Worm (Caenorhabditis elegans): ENCODE data around the gene ndub-11.
A peak's percentile ranks its signal among the peaks of the same experiment; 100 is the strongest.

ndub-11 gene

DNA sequence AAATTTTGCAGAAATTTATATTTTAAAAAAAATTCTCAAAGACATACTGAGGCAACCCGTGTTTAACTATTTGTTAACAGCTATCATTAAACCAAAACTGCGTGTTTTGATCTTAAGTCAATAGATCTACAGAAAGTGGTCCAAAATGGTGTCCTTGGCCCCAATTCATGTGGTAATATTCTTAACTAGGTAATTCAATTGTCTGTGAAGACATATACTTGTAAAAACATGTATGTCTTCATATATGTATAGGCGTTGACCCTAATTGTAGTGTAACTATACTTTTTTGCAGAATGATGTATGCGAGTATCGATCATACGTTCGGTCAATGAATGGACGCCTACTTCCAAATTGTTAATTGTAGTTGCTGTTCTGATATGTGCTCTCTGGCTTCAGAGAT, 39.6 kb upstream of the ndub-11 start, which contains the start of gene C07G1.15:
Gene C07G1.15, plus strand, starts transcription at position 301 of the 400 bp plus-strand sequence.
- no peak for TF ChIP-seq sea-2 (GFP tag; optimal IDR thresholded peaks at IDR 0.05)
- TF ChIP-seq skn-1 (tag; optimal IDR thresholded peaks at IDR 0.05), result no peak
- TF ChIP-seq unc-62 (GFP tag; optimal IDR thresholded peaks at IDR 0.05), result no peak
- TF ChIP-seq ceh-16 (tag; optimal IDR thresholded peaks at IDR 0.05), result no peak
- no peak for TF ChIP-seq hmg-11 (tag; optimal IDR thresholded peaks at IDR 0.05)
- TF ChIP-seq lsy-12 (tag; optimal IDR thresholded peaks at IDR 0.05), result no peak
- TF ChIP-seq mml-1 (tag; optimal IDR thresholded peaks at IDR 0.05), result no peak
- no peak for TF ChIP-seq egl-5 (tag; optimal IDR thresholded peaks at IDR 0.05)
- TF ChIP-seq nhr-11 (tag; optimal IDR thresholded peaks at IDR 0.05), result no peak
- TF ChIP-seq nhr-67 (tag; optimal IDR thresholded peaks at IDR 0.05), result no peak
- no peak for TF ChIP-seq jun-1 (tag; optimal IDR thresholded peaks at IDR 0.05)
- no peak for TF ChIP-seq ceh-28 (tag; optimal IDR thresholded peaks at IDR 0.05)
- no peak for TF ChIP-seq ztf-11 (tag; optimal IDR thresholded peaks at IDR 0.05)
- TF ChIP-seq ZK546.5 (tag; optimal IDR thresholded peaks at IDR 0.05), result no peak
- no peak for TF ChIP-seq snpc-4 (tag; optimal IDR thresholded peaks at IDR 0.05)
- TF ChIP-seq R02D3.7 (tag; optimal IDR thresholded peaks at IDR 0.05), result no peak
- TF ChIP-seq unc-39 (tag; optimal IDR thresholded peaks at IDR 0.05), result no peak

DNA sequence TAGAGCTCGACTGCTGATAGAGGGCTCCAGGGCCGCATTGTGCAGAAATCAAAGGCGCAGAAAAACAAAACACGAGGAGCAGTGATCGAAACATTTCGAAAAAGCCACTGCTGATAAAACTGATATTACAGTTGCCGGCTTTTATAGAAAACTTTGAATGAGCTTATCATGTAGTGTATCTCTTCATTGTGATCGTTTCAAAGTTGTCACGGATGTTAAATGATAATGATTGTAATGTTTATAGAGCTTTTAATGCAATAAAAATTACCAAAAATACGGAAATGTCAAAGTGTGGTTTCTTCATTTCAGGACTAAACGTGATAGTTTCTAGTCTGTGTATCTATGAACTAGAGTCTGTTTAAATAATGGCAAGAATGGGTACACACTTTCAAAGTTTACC, 38.6 kb upstream of the ndub-11 start, which contains the start of gene clec-52:
Gene clec-52, minus strand, starts transcription at position 101 of the 400 bp plus-strand sequence.
- TF ChIP-seq nhr-28 (tag; optimal IDR thresholded peaks at IDR 0.05) (no peak), zag-1 (tag; optimal IDR thresholded peaks at IDR 0.05) (no peak), ceh-16 (tag; optimal IDR thresholded peaks at IDR 0.05) (no peak), ceh-9 (tag; optimal IDR thresholded peaks at IDR 0.05) (no peak), unc-62 (GFP tag; optimal IDR thresholded peaks at IDR 0.05) (no peak), lsy-12 (tag; optimal IDR thresholded peaks at IDR 0.05) (no peak), elt-2 (tag; optimal IDR thresholded peaks at IDR 0.05) (peak; percentile 23)

DNA sequence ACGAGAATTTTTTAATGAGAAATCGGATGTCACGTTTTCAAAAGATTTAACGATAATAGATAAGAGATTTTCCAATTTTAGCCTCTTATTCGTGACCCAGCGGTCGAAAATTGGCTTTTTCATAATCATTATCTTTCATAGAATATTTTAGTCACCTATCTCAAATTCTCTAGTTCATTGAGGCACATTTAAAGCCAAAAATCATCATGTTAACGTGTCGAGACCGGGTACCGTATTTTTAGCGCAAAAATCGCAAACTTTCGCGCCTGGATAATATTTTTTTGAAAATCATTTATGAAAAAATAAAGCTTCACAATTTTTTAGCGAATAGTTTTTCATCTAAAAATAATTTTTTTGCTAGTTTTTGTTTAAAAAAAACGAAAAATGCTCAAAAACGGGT, 35.9 kb upstream of the ndub-11 start, which contains the start of gene B0218.7:
Gene B0218.7, minus strand, starts transcription at position 101 of the 400 bp plus-strand sequence.
- TF ChIP-seq unc-39 (tag; optimal IDR thresholded peaks at IDR 0.05), result no peak
- no peak for TF ChIP-seq skn-1 (tag; optimal IDR thresholded peaks at IDR 0.05)
- TF ChIP-seq nhr-23 (tag; optimal IDR thresholded peaks at IDR 0.05), result no peak
- no peak for TF ChIP-seq elt-1 (tag; optimal IDR thresholded peaks at IDR 0.05)
- TF ChIP-seq pqm-1 (tag; optimal IDR thresholded peaks at IDR 0.05), result no peak
- TF ChIP-seq egl-27 (tag; optimal IDR thresholded peaks at IDR 0.05), result no peak
- TF ChIP-seq lin-39 (tag; optimal IDR thresholded peaks at IDR 0.05), result no peak
- no peak for TF ChIP-seq sea-2 (GFP tag; optimal IDR thresholded peaks at IDR 0.05)
- no peak for TF ChIP-seq nhr-25 (tag; optimal IDR thresholded peaks at IDR 0.05)
- no peak for TF ChIP-seq ceh-9 (tag; optimal IDR thresholded peaks at IDR 0.05)

DNA sequence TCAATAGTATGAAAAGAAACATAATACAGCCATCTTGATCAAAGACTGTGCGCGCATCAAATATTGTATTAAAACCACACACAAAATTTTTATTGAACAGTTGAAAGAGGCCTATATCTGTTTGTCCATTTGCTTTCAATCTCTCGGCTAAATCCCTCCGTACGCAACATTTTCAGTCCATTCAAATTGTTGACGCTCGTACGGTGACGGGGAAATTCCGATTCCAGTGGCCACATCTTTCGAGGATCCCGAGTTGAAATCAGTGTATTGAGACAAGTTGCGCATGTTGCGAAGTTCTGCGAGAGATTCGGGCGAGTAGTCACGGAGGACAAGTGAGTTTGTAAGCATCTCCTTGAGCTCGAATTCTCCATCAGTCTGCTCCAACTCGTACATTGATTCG, 34.5 kb upstream of the ndub-11 start:
- TF ChIP-seq nhr-237 (tag; optimal IDR thresholded peaks at IDR 0.05) (no peak), nhr-12 (tag; optimal IDR thresholded peaks at IDR 0.05) (no peak), hmg-11 (tag; optimal IDR thresholded peaks at IDR 0.05) (no peak), ztf-4 (tag; optimal IDR thresholded peaks at IDR 0.05) (no peak), ceh-28 (tag; optimal IDR thresholded peaks at IDR 0.05) (no peak), elt-1 (tag; optimal IDR thresholded peaks at IDR 0.05) (no peak), nhr-77 (tag; optimal IDR thresholded peaks at IDR 0.05) (no peak), pqm-1 (tag; optimal IDR thresholded peaks at IDR 0.05) (no peak), lin-39 (tag; optimal IDR thresholded peaks at IDR 0.05) (no peak), elt-2 (tag; optimal IDR thresholded peaks at IDR 0.05) (no peak), ZK546.5 (tag; optimal IDR thresholded peaks at IDR 0.05) (no peak), tbx-2 (tag; optimal IDR thresholded peaks at IDR 0.05) (no peak), daf-12 (tag; optimal IDR thresholded peaks at IDR 0.05) (no peak), ama-1 (optimal IDR thresholded peaks at IDR 0.05) (no peak), egl-5 (tag; optimal IDR thresholded peaks at IDR 0.05) (no peak), jun-1 (tag; optimal IDR thresholded peaks at IDR 0.05) (no peak), R02D3.7 (tag; optimal IDR thresholded peaks at IDR 0.05) (no peak)

DNA sequence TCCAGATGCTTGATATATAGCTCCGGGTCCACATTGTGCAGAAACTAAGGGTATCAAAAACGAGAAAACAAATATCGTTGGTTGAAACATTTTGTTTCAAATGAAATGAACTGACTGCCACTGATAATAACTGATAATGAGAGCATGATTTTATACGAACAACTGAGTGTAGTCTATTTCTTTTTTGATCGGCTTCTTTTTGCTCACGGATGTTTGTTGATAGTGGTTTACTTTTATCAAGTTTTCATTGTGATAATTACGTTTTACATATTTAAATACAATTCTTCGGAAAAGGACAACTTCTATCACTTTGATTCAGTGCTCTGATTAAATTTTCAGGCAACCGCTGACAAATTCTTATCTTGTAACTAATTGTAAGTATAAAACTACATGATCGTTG, 33.7 kb upstream of the ndub-11 start, which contains the start of gene clec-51:
Gene clec-51, minus strand, starts transcription at position 114 of the 400 bp plus-strand sequence.
- no peak for TF ChIP-seq nhr-28 (tag; optimal IDR thresholded peaks at IDR 0.05)
- TF ChIP-seq sea-2 (GFP tag; optimal IDR thresholded peaks at IDR 0.05), result no peak
- TF ChIP-seq nhr-25 (tag; optimal IDR thresholded peaks at IDR 0.05), result no peak
- no peak for TF ChIP-seq lin-39 (tag; optimal IDR thresholded peaks at IDR 0.05)
- peak; percentile 88 for TF ChIP-seq pqm-1 (tag; optimal IDR thresholded peaks at IDR 0.05)
- no peak for TF ChIP-seq nhr-67 (tag; optimal IDR thresholded peaks at IDR 0.05)
- TF ChIP-seq snpc-4 (tag; optimal IDR thresholded peaks at IDR 0.05), result no peak
- peak; percentile 22 for TF ChIP-seq pha-4 (tag; optimal IDR thresholded peaks at IDR 0.05)
- TF ChIP-seq elt-2 (tag; optimal IDR thresholded peaks at IDR 0.05), result peak; percentile 90
- TF ChIP-seq nhr-76 (tag; optimal IDR thresholded peaks at IDR 0.05), result no peak
- no peak for TF ChIP-seq ceh-82 (tag; optimal IDR thresholded peaks at IDR 0.05)
- TF ChIP-seq fos-1 (tag; optimal IDR thresholded peaks at IDR 0.05), result no peak
- TF ChIP-seq fkh-10 (GFP tag; optimal IDR thresholded peaks at IDR 0.05), result no peak
- TF ChIP-seq ZK546.5 (tag; optimal IDR thresholded peaks at IDR 0.05), result no peak
- no peak for TF ChIP-seq zag-1 (tag; optimal IDR thresholded peaks at IDR 0.05)
- no peak for TF ChIP-seq elt-1 (tag; optimal IDR thresholded peaks at IDR 0.05)
- TF ChIP-seq hmg-11 (tag; optimal IDR thresholded peaks at IDR 0.05), result no peak
- no peak for TF ChIP-seq lsy-12 (tag; optimal IDR thresholded peaks at IDR 0.05)
- TF ChIP-seq nhr-11 (tag; optimal IDR thresholded peaks at IDR 0.05), result no peak
- no peak for TF ChIP-seq lin-15B (tag; optimal IDR thresholded peaks at IDR 0.05)
- TF ChIP-seq nhr-12 (tag; optimal IDR thresholded peaks at IDR 0.05), result no peak
- TF ChIP-seq ztf-4 (tag; optimal IDR thresholded peaks at IDR 0.05), result no peak
- no peak for TF ChIP-seq nhr-43 (tag; optimal IDR thresholded peaks at IDR 0.05; ENCODE audit: poor library complexity, severe bottlenecking)
- TF ChIP-seq nfya-1 (tag; optimal IDR thresholded peaks at IDR 0.05; ENCODE audit: insufficient read depth), result no peak
- TF ChIP-seq jun-1 (tag; optimal IDR thresholded peaks at IDR 0.05), result peak; percentile 47
- TF ChIP-seq unc-39 (tag; optimal IDR thresholded peaks at IDR 0.05), result no peak
